Fruit fly (Drosophila melanogaster) whole organism, embryonic: ENCODE measurements around the gene PK1-R.

Experiments
- Antp ChIP-seq: fragments of 200-800 bp; sonication (Bioruptor generic); optimal IDR thresholded peaks from 3 replicates; lab custom pipeline; 2016; ENCODE audit warnings: missing biosample characterization, missing genetic modification characterization
- Awh ChIP-seq: fragments of 200-800 bp; sonication (Bioruptor generic); IDR thresholded peaks from 2 replicates; pipeline ENCODE4, ENCODE4 v1.3.6; 2022; ENCODE audit warnings: missing biosample characterization, missing genetic modification characterization
- CG14710 ChIP-seq: fragments of 200-800 bp; sonication (Bioruptor generic); optimal IDR thresholded peaks from 3 replicates; lab custom pipeline; 2019; ENCODE audit warnings: missing biosample characterization, mild to moderate bottlenecking, missing genetic modification characterization, moderate library complexity
- CG1603 ChIP-seq: fragments of 200-800 bp; sonication (Bioruptor generic); optimal IDR thresholded peaks from 2 replicates; lab custom pipeline; 2019; ENCODE audit warnings: missing biosample characterization, mild to moderate bottlenecking, missing genetic modification characterization, moderate library complexity
- CG17568 ChIP-seq: fragments of 200-800 bp; sonication (Bioruptor generic); optimal IDR thresholded peaks from 2 replicates; lab custom pipeline; 2018; ENCODE audit warnings: missing biosample characterization, mild to moderate bottlenecking, missing genetic modification characterization, moderate library complexity
- CG2129 ChIP-seq: fragments of 200-800 bp; sonication (Bioruptor generic); IDR thresholded peaks from 2 replicates; pipeline ENCODE4 v1.3.6; 2022; ENCODE audit warnings: missing biosample characterization, missing genetic modification characterization; ENCODE audit not compliant: partially characterized antibody
- CG31224 ChIP-seq: fragments of 200-800 bp; sonication (Bioruptor generic); IDR thresholded peaks from 2 replicates; pipeline ENCODE4 v1.3.6; 2022; ENCODE audit warnings: missing biosample characterization, missing genetic modification characterization
- CG34224 ChIP-seq: fragments of 200-800 bp; sonication (Bioruptor generic); IDR thresholded peaks from 3 replicates; pipeline ENCODE4 v1.3.6; 2022; ENCODE audit warnings: missing biosample characterization, missing genetic modification characterization; ENCODE audit not compliant: partially characterized antibody
- CG34376 ChIP-seq: fragments of 200-800 bp; sonication (Bioruptor generic); optimal IDR thresholded peaks from 2 replicates; lab custom pipeline; 2018; ENCODE audit warnings: missing biosample characterization, mild to moderate bottlenecking, missing genetic modification characterization
- CG6765 ChIP-seq: fragments of 200-800 bp; sonication (Bioruptor generic); optimal IDR thresholded peaks from 3 replicates; lab custom pipeline; 2017; ENCODE audit warnings: missing biosample characterization, mild to moderate bottlenecking, missing genetic modification characterization
- CG6813 ChIP-seq: fragments of 200-800 bp; sonication (Bioruptor generic); optimal IDR thresholded peaks from 2 replicates; lab custom pipeline; 2017; ENCODE audit warnings: missing biosample characterization, missing genetic modification characterization, mild to moderate bottlenecking, moderate library complexity, missing genetic modification reagents
- CG7987 ChIP-seq: fragments of 200-800 bp; sonication (Bioruptor generic); optimal IDR thresholded peaks from 2 replicates; lab custom pipeline; 2018; ENCODE audit warnings: missing biosample characterization, mild to moderate bottlenecking, missing genetic modification characterization, moderate library complexity
- CG8290 ChIP-seq, 3 experiments: fragments of 200-800 bp; sonication (Bioruptor generic); optimal IDR thresholded peaks; 2 replicates each; lab custom pipeline; 2016 to 2019; ENCODE audit warnings: missing biosample characterization in 3 of 3, missing genetic modification characterization in 3 of 3, mild to moderate bottlenecking in 2 of 3, moderate library complexity in 1 of 3
- Dfd ChIP-seq, 2 experiments: fragments of >200 bp; optimal IDR thresholded peaks; 2 replicates each; lab custom pipeline; 2017; ENCODE audit warnings: missing biosample characterization in 2 of 2, missing genetic modification characterization in 2 of 2
- Dip3 ChIP-seq: fragments of 200-800 bp; sonication (Bioruptor generic); optimal IDR thresholded peaks from 3 replicates; lab custom pipeline; 2016; ENCODE audit warnings: missing biosample characterization, missing genetic modification characterization
- Fer2 ChIP-seq: fragments of 200-800 bp; sonication (Bioruptor generic); optimal IDR thresholded peaks from 2 replicates; lab custom pipeline; 2018; ENCODE audit warnings: missing biosample characterization, mild to moderate bottlenecking, missing genetic modification characterization, moderate library complexity
- HLH4C ChIP-seq: fragments of 200-800 bp; sonication (Bioruptor generic); IDR thresholded peaks from 3 replicates; pipeline ENCODE4 v1.3.6; 2022; ENCODE audit warnings: missing biosample characterization, missing genetic modification characterization; ENCODE audit not compliant: partially characterized antibody
- HLHmδ ChIP-seq: fragments of 200-800 bp; sonication (Bioruptor generic); optimal IDR thresholded peaks from 2 replicates; lab custom pipeline; 2018; ENCODE audit warnings: missing biosample characterization, mild to moderate bottlenecking, missing genetic modification characterization, moderate library complexity
- Hmx ChIP-seq: fragments of 200-800 bp; sonication (Bioruptor generic); optimal IDR thresholded peaks from 2 replicates; lab custom pipeline; 2016; ENCODE audit warnings: missing biosample characterization, missing genetic modification characterization
- Lpt ChIP-seq: fragments of >200 bp; optimal IDR thresholded peaks from 2 replicates; lab custom pipeline; 2018; ENCODE audit warnings: missing biosample characterization, missing genetic modification characterization
- Nf-YB ChIP-seq: fragments of 200-800 bp; sonication (Bioruptor generic); optimal IDR thresholded peaks from 3 replicates; lab custom pipeline; 2019; ENCODE audit warnings: missing biosample characterization, mild to moderate bottlenecking, missing genetic modification characterization, moderate library complexity
- Optix ChIP-seq: fragments of 200-800 bp; sonication (Bioruptor generic); IDR thresholded peaks from 3 replicates; pipeline ENCODE4 v1.3.6; 2022; ENCODE audit warnings: missing biosample characterization, missing genetic modification characterization
- Sin3A ChIP-seq: fragments of >200 bp; optimal IDR thresholded peaks from 2 replicates; lab custom pipeline; 2018
- Spps ChIP-seq: fragments of 200-800 bp; sonication (Bioruptor generic); optimal IDR thresholded peaks from 2 replicates; lab custom pipeline; 2018; ENCODE audit warnings: missing biosample characterization, mild to moderate bottlenecking, missing genetic modification characterization
- Ssrp ChIP-seq: fragments of 200-800 bp; sonication (Bioruptor generic); optimal IDR thresholded peaks from 2 replicates; lab custom pipeline; 2018; ENCODE audit warnings: missing biosample characterization, mild to moderate bottlenecking, missing genetic modification characterization, moderate library complexity
- ash1 ChIP-seq: fragments of 200-800 bp; sonication (Bioruptor generic); optimal IDR thresholded peaks from 2 replicates; lab custom pipeline; 2018; ENCODE audit warnings: missing biosample characterization, mild to moderate bottlenecking, missing genetic modification characterization
- bab2 ChIP-seq: fragments of 200-800 bp; sonication (Bioruptor generic); optimal IDR thresholded peaks from 2 replicates; lab custom pipeline; 2016; ENCODE audit warnings: missing biosample characterization, missing genetic modification characterization
- bowl ChIP-seq: fragments of 200-800 bp; sonication (Bioruptor generic); IDR thresholded peaks from 2 replicates; pipeline ENCODE4 v1.3.6; 2022; ENCODE audit warnings: missing biosample characterization, missing genetic modification characterization
- br ChIP-seq: fragments of >200 bp; optimal IDR thresholded peaks from 2 replicates; lab custom pipeline; 2017
- dm ChIP-seq: fragments of 200-800 bp; sonication (Bioruptor generic); optimal IDR thresholded peaks from 3 replicates; lab custom pipeline; 2016; ENCODE audit warnings: missing biosample characterization, missing genetic modification characterization
- eyg ChIP-seq: fragments of 200-800 bp; sonication (Bioruptor generic); optimal IDR thresholded peaks from 3 replicates; lab custom pipeline; 2016; ENCODE audit warnings: missing biosample characterization, missing genetic modification characterization
- fd96Cb ChIP-seq: fragments of 200-800 bp; sonication (Bioruptor generic); optimal IDR thresholded peaks from 2 replicates; lab custom pipeline; 2018; ENCODE audit warnings: missing biosample characterization, mild to moderate bottlenecking, missing genetic modification characterization, moderate library complexity
- hth ChIP-seq: fragments of >200 bp; optimal IDR thresholded peaks from 2 replicates; lab custom pipeline; 2017; ENCODE audit warnings: inconsistent platforms
- kah ChIP-seq: fragments of 200-800 bp; sonication (Bioruptor generic); optimal IDR thresholded peaks from 2 replicates; lab custom pipeline; 2018; ENCODE audit warnings: missing biosample characterization, mild to moderate bottlenecking, missing genetic modification characterization
- knrl ChIP-seq: fragments of 200-800 bp; sonication (Bioruptor generic); IDR thresholded peaks from 3 replicates; pipeline ENCODE4 v1.3.6; 2022; ENCODE audit warnings: missing biosample characterization, missing genetic modification characterization; ENCODE audit not compliant: partially characterized antibody
- lov ChIP-seq, 2 experiments: fragments of 200-800 bp in 1 of 2; fragments of >200 bp in 1 of 2; sonication (Bioruptor generic) in 1 of 2; IDR thresholded peaks in 1 of 2; optimal IDR thresholded peaks in 1 of 2; 2 replicates in 1 of 2; 3 replicates in 1 of 2; pipeline versions ENCODE4 v1.3.6 to Lab custom; 2017 to 2022; ENCODE audit warnings: missing biosample characterization in 1 of 2, missing genetic modification characterization in 1 of 2
- luna ChIP-seq: fragments of 200-800 bp; sonication (Bioruptor generic); optimal IDR thresholded peaks from 2 replicates; lab custom pipeline; 2016; ENCODE audit warnings: missing biosample characterization, missing genetic modification characterization
- pros ChIP-seq: fragments of 200-800 bp; sonication (Bioruptor generic); optimal IDR thresholded peaks from 3 replicates; lab custom pipeline; 2019; ENCODE audit warnings: missing biosample characterization, mild to moderate bottlenecking, missing genetic modification characterization, moderate library complexity
- ranshi ChIP-seq: fragments of 200-800 bp; sonication (Bioruptor generic); IDR thresholded peaks from 2 replicates; pipeline ENCODE4 v1.3.6; 2022; ENCODE audit warnings: missing biosample characterization, missing genetic modification characterization
- tio ChIP-seq: fragments of 200-800 bp; sonication (Bioruptor generic); optimal IDR thresholded peaks from 2 replicates; lab custom pipeline; 2017; ENCODE audit warnings: missing biosample characterization, missing genetic modification characterization, inconsistent platforms
- trem ChIP-seq: fragments of 200-800 bp; optimal IDR thresholded peaks from 3 replicates; lab custom pipeline; 2019; ENCODE audit warnings: missing biosample characterization, mild to moderate bottlenecking, missing genetic modification characterization, moderate library complexity
- tup ChIP-seq: fragments of 200-800 bp; sonication (Bioruptor generic); optimal IDR thresholded peaks from 2 replicates; lab custom pipeline; 2016; ENCODE audit warnings: missing biosample characterization, mild to moderate bottlenecking, missing genetic modification characterization, moderate library complexity
- wor ChIP-seq: fragments of 200-800 bp; sonication (Bioruptor generic); IDR thresholded peaks from 2 replicates; pipeline ENCODE4 v1.3.6; 2022; ENCODE audit warnings: missing biosample characterization, missing genetic modification characterization
- zf30C ChIP-seq: fragments of 200-800 bp; sonication (Bioruptor generic); optimal IDR thresholded peaks from 3 replicates; lab custom pipeline; 2018; ENCODE audit warnings: missing biosample characterization, mild to moderate bottlenecking, missing genetic modification characterization
- zfh1 ChIP-seq: fragments of 200-800 bp; sonication (Bioruptor generic); IDR thresholded peaks from 3 replicates; pipeline ENCODE4 v1.3.6; 2022; ENCODE audit warnings: missing biosample characterization, missing genetic modification characterization

Gene PK1-R

dm6 chr3R:14057132-14057855, 45.6 kb downstream of the PK1-R start (continued):
- peak; percentile 2 for TF ChIP-seq ash1 (GFP tag; lab: Kevin White, UChicago)
- TF ChIP-seq HLH4C (GFP tag; lab: Robert Waterston, UW) = no peak

dm6 chr3R:14056320-14057053, 46.4 kb downstream of the PK1-R start, which contains the start of gene foxo:
Gene foxo (plus strand): TSS chr3R:14056945.
- peak; percentile 75 for TF ChIP-seq CG6765 (GFP tag; lab: Kevin White, UChicago)
- peak; percentile 74 for TF ChIP-seq CG14710
- no peak for TF ChIP-seq Lpt
- TF ChIP-seq knrl (GFP tag; lab: Robert Waterston, UW) = no peak
- TF ChIP-seq Hmx (GFP tag; lab: Kevin White, UChicago) = no peak
- TF ChIP-seq zfh1 (GFP tag; lab: Robert Waterston, UW) = 0 out of 3 replicates have a peak, but pooled peaks have one; percentile 41
- peak; percentile 63 for TF ChIP-seq kah
- peak; percentile 74 for TF ChIP-seq dm (GFP tag; lab: Kevin White, UChicago)
- peak; percentile 61 for TF ChIP-seq CG31224 (GFP tag; lab: Robert Waterston, UW)
- TF ChIP-seq CG7987 (GFP tag; lab: Kevin White, UChicago) = no peak
- peak; percentile 71 for TF ChIP-seq Nf-YB
- peak; percentile 82 for TF ChIP-seq Ssrp (tag; lab: Kevin White, UChicago)
- peak; percentile 24 for TF ChIP-seq Dip3 (GFP tag; lab: Kevin White, UChicago)
- TF ChIP-seq CG2129 (GFP tag; lab: Robert Waterston, UW) = no peak
- TF ChIP-seq pros (GFP tag; lab: Kevin White, UChicago) = no peak
- peak; percentile 52 for TF ChIP-seq bab2
- TF ChIP-seq CG17568 (GFP tag; lab: Kevin White, UChicago) = peak; percentile 38
- no peak for TF ChIP-seq eyg (GFP tag; lab: Kevin White, UChicago)
- 0 out of 2 replicates have a peak, but pooled peaks have one; percentile 48 for TF ChIP-seq ranshi (GFP tag; lab: Robert Waterston, UW)
- 0 out of 2 replicates have a peak, but pooled peaks have one; percentile 14 for TF ChIP-seq wor (GFP tag; lab: Robert Waterston, UW)
- peak; percentile 55 for TF ChIP-seq Spps (tag; lab: Kevin White, UChicago)
- TF ChIP-seq trem (tag; lab: Kevin White, UChicago) = peak; percentile 60
- no peak; the same call in 1 of the 2 replicates for TF ChIP-seq Awh (GFP tag; lab: Robert Waterston, UW)
- no peak for TF ChIP-seq luna (GFP tag; lab: Kevin White, UChicago)
- no peak for TF ChIP-seq br (lab: Kevin White, UChicago)
- no peak for TF ChIP-seq bowl (GFP tag; lab: Robert Waterston, UW)
- TF ChIP-seq CG1603 (tag; lab: Kevin White, UChicago) = peak; percentile 25
- TF ChIP-seq CG34376 (GFP tag; lab: Kevin White, UChicago) = peak; percentile 3
- peak; percentile 41 for TF ChIP-seq HLHmδ (GFP tag; lab: Kevin White, UChicago)
- peak; percentile 75 for TF ChIP-seq CG6813 (GFP tag; lab: Kevin White, UChicago)
- peak; percentile 18; the same call in 2 of the 3 replicates for TF ChIP-seq CG34224
- TF ChIP-seq Fer2 (tag; lab: Kevin White, UChicago) = peak; percentile 45
- peak; percentile 33 for TF ChIP-seq Antp
- no peak for TF ChIP-seq tup (GFP tag; lab: Kevin White, UChicago)
- peak; percentile 70 for TF ChIP-seq tio (GFP tag; lab: Kevin White, UChicago)
- no peak for TF ChIP-seq Optix (GFP tag; lab: Robert Waterston, UW)
- no peak for TF ChIP-seq Sin3A (lab: Kevin White, UChicago)
- no peak for TF ChIP-seq Dfd (GFP tag; optimal IDR thresholded peaks at IDR 0.05; lab: Kevin White, UChicago)
- TF ChIP-seq fd96Cb (tag; lab: Kevin White, UChicago) = peak; percentile 81
- no peak for TF ChIP-seq hth
- TF ChIP-seq zf30C (GFP tag; lab: Kevin White, UChicago) = no peak
- no peak for TF ChIP-seq CG8290 (GFP tag; optimal IDR thresholded peaks at IDR 0.05; lab: Kevin White, UChicago)
- peak in 1 of 2 experiments; percentile 63 for TF ChIP-seq CG8290 (tag; optimal IDR thresholded peaks at IDR 0.05; lab: Kevin White, UChicago)
- no peak for TF ChIP-seq ash1 (GFP tag; lab: Kevin White, UChicago)
- no peak for TF ChIP-seq lov (optimal IDR thresholded peaks at IDR 0.05; lab: Kevin White, UChicago)
- TF ChIP-seq lov (GFP tag; IDR thresholded peaks at IDR 0.05; lab: Robert Waterston, UW) = no peak
